Worm (Caenorhabditis elegans): ENCODE results near the gene ttr-39.

The ttr-39 gene

DNA sequence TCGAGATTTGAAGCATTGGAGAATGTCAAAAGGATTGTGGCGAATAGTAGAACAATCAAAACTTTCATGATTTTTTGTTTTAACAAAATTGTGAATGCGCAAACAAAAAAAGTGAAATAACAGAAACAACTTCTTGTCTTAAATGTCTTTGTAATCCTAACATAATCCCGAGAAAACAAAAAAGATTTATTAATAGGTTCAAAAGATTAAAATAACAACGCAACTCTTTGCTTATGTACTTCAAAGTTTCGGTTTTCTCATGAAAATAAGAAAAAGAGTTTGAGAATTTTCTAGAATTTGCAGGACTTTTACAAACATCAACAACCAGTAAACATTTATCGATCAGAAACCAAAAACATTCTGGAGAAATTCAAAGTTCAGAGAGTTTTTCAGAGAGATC is at the start of gene ttr-39:
TSS of gene ttr-39 (minus strand) at position 101 of the 400 bp plus-strand sequence.
- TF ChIP-seq flt-1 (GFP tag; IDR thresholded peaks at IDR 0.05) (no peak), med-1 (GFP tag; optimal IDR thresholded peaks at IDR 0.05; ENCODE audit: insufficient read depth) (no peak), tab-1 (GFP tag; IDR thresholded peaks at IDR 0.05) (no peak), cog-1 (tag; optimal IDR thresholded peaks at IDR 0.05) (no peak), klf-2 (GFP tag; conservative IDR thresholded peaks at IDR 0.05) (no peak), ztf-29 (GFP tag; IDR thresholded peaks at IDR 0.05) (no peak), ref-1 (GFP tag; conservative IDR thresholded peaks at IDR 0.05) (no peak), T22C8.4 (GFP tag; IDR thresholded peaks at IDR 0.05) (no peak), ztf-23 (GFP tag; IDR thresholded peaks at IDR 0.05) (no peak)

- TF ChIP-seq T22C8.4 (GFP tag; IDR thresholded peaks at IDR 0.05), result no peak
- TF ChIP-seq tab-1 (GFP tag; IDR thresholded peaks at IDR 0.05), result no peak
- TF ChIP-seq med-1 (GFP tag; optimal IDR thresholded peaks at IDR 0.05; ENCODE audit: insufficient read depth), result no peak
- TF ChIP-seq ref-1 (GFP tag; conservative IDR thresholded peaks at IDR 0.05), result no peak
Measured at ce11 chrIV:10137804-10138203, 48.1 kb upstream of the ttr-39 start, which contains the start of gene K08F4.12. Gene K08F4.12 (plus strand): TSS chrIV:10138104.

ce11 chrIV:10135817-10136216 is 46.1 kb upstream of the ttr-39 start, which contains the start of gene K08F4.5:
Gene K08F4.5 (minus strand): TSS chrIV:10135917.
- no peak for TF ChIP-seq T22C8.4 (GFP tag; IDR thresholded peaks at IDR 0.05)
- no peak for TF ChIP-seq med-1 (GFP tag; optimal IDR thresholded peaks at IDR 0.05; ENCODE audit: insufficient read depth)
- TF ChIP-seq klf-2 (GFP tag; conservative IDR thresholded peaks at IDR 0.05), result no peak
- no peak for TF ChIP-seq ref-1 (GFP tag; conservative IDR thresholded peaks at IDR 0.05)
- no peak for TF ChIP-seq cog-1 (tag; optimal IDR thresholded peaks at IDR 0.05)
- TF ChIP-seq flt-1 (GFP tag; IDR thresholded peaks at IDR 0.05), result no peak
- TF ChIP-seq tab-1 (GFP tag; IDR thresholded peaks at IDR 0.05), result no peak
- TF ChIP-seq ztf-23 (GFP tag; IDR thresholded peaks at IDR 0.05), result no peak
- TF ChIP-seq ztf-29 (GFP tag; IDR thresholded peaks at IDR 0.05), result no peak

DNA sequence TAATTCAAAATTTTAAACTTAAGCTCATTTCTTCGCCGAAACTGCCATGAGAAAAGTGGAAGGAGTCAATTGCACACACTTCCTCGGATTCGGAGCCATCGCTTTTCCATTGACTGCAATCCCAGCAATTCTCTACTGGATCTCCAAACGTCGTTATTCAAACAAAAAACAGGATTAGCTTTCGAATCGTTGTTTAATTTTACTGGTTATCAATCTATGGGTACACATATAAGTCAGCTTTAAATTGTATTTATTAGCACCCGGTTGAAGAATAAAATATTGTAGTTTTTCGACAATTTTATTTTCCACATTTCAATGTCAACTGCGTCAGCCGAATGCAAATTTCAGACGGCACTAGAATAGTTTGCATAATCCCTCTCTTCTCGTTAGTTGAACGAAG is 40.3 kb upstream of the ttr-39 start, which contains the start of gene glt-3:
TSS of gene glt-3 (plus strand) at position 301 of the 400 bp plus-strand sequence.
- TF ChIP-seq ztf-23 (GFP tag; IDR thresholded peaks at IDR 0.05) (no peak), flt-1 (GFP tag; IDR thresholded peaks at IDR 0.05) (no peak), tab-1 (GFP tag; IDR thresholded peaks at IDR 0.05) (no peak), T22C8.4 (GFP tag; IDR thresholded peaks at IDR 0.05) (no peak), ref-1 (GFP tag; conservative IDR thresholded peaks at IDR 0.05) (no peak), med-1 (GFP tag; optimal IDR thresholded peaks at IDR 0.05; ENCODE audit: insufficient read depth) (no peak), cog-1 (tag; optimal IDR thresholded peaks at IDR 0.05) (no peak), ztf-29 (GFP tag; IDR thresholded peaks at IDR 0.05) (no peak), klf-2 (GFP tag; conservative IDR thresholded peaks at IDR 0.05) (no peak)

DNA sequence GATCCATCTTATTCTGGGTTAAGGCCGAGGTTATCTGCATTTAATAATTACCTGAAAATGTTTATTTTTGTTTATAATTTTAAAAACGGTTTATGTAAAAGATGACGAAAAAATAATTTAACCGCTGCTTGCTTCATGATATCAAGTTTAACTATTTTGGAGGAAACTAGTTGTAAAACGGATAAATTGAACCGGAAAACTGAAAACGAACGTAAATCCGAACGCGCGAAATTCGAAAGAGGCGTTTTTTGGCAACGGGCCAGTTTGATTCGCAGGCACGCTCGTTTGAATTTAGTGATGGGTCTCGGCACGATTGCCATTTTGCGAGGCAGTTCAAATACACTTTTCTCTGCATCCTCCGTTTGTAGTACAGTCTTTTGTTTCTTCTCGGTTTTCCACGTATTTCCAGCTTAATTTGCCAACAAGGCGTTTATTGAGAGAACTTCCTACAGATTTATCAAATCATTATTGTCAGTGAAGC is 39.3 kb upstream of the ttr-39 start, which contains the start of the genes gtbp-1 and K08F4.3:
TSS of gene gtbp-1 (minus strand) at position 51 of the 481 bp plus-strand sequence.
TSS of gene K08F4.3 (plus strand) at position 352 of the 481 bp plus-strand sequence.
- peak; percentile 50; the same call in 1 of the 2 replicates for TF ChIP-seq ztf-23 (GFP tag; IDR thresholded peaks at IDR 0.05)
- no peak for TF ChIP-seq T22C8.4 (GFP tag; IDR thresholded peaks at IDR 0.05)

DNA sequence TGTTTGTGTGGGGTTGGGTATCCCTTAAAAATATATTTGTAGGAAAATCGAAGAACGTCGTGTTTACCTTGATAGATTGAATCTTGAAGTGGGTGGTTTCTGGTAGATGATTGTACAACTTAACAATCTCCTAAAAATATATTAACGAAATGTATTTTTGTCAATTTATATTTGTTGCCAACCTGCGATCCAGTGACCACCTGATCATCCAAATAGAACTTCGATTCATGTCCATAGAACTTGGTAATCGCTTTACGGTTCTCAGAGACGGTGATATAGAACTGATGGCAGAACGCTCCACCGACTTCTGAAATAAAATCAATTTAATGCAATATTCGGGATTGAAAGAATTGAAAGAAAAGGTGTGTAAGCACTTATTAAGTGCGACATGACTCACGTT is 38.8 kb upstream of the ttr-39 start:
- TF ChIP-seq T22C8.4 (GFP tag; IDR thresholded peaks at IDR 0.05), result no peak
- TF ChIP-seq ztf-23 (GFP tag; IDR thresholded peaks at IDR 0.05), result no peak
- no peak for TF ChIP-seq cog-1 (tag; optimal IDR thresholded peaks at IDR 0.05)
- TF ChIP-seq ref-1 (GFP tag; conservative IDR thresholded peaks at IDR 0.05), result no peak
- no peak for TF ChIP-seq med-1 (GFP tag; optimal IDR thresholded peaks at IDR 0.05; ENCODE audit: insufficient read depth)
- TF ChIP-seq ztf-29 (GFP tag; IDR thresholded peaks at IDR 0.05), result no peak
- TF ChIP-seq tab-1 (GFP tag; IDR thresholded peaks at IDR 0.05), result no peak
- no peak for TF ChIP-seq klf-2 (GFP tag; conservative IDR thresholded peaks at IDR 0.05)
- TF ChIP-seq flt-1 (GFP tag; IDR thresholded peaks at IDR 0.05), result no peak

- TF ChIP-seq med-1 (GFP tag; optimal IDR thresholded peaks at IDR 0.05; ENCODE audit: insufficient read depth), result no peak
Measured at ce11 chrIV:10126544-10126943, 36.9 kb upstream of the ttr-39 start, which contains the start of gene ctf-18. Gene ctf-18 (minus strand): TSS chrIV:10126644.

ce11 chrIV:10122205-10122604 is 32.5 kb upstream of the ttr-39 start, which contains the start of gene irld-21:
Gene irld-21 (minus strand): TSS chrIV:10122305.
- no peak for TF ChIP-seq ztf-29 (GFP tag; IDR thresholded peaks at IDR 0.05)
- TF ChIP-seq flt-1 (GFP tag; IDR thresholded peaks at IDR 0.05), result no peak
- TF ChIP-seq cog-1 (tag; optimal IDR thresholded peaks at IDR 0.05), result no peak
- no peak for TF ChIP-seq ref-1 (GFP tag; conservative IDR thresholded peaks at IDR 0.05)
- no peak for TF ChIP-seq T22C8.4 (GFP tag; IDR thresholded peaks at IDR 0.05)
- TF ChIP-seq tab-1 (GFP tag; IDR thresholded peaks at IDR 0.05), result no peak
- no peak for TF ChIP-seq ztf-23 (GFP tag; IDR thresholded peaks at IDR 0.05)
- TF ChIP-seq klf-2 (GFP tag; conservative IDR thresholded peaks at IDR 0.05), result no peak
- no peak for TF ChIP-seq med-1 (GFP tag; optimal IDR thresholded peaks at IDR 0.05; ENCODE audit: insufficient read depth)

ce11 chrIV:10116765-10117164 is 27.1 kb upstream of the ttr-39 start:
- no peak for TF ChIP-seq ztf-23 (GFP tag; IDR thresholded peaks at IDR 0.05)
- no peak for TF ChIP-seq ztf-29 (GFP tag; IDR thresholded peaks at IDR 0.05)
- no peak for TF ChIP-seq tab-1 (GFP tag; IDR thresholded peaks at IDR 0.05)
- no peak for TF ChIP-seq T22C8.4 (GFP tag; IDR thresholded peaks at IDR 0.05)
- TF ChIP-seq med-1 (GFP tag; optimal IDR thresholded peaks at IDR 0.05; ENCODE audit: insufficient read depth), result no peak
- TF ChIP-seq klf-2 (GFP tag; conservative IDR thresholded peaks at IDR 0.05), result no peak
- TF ChIP-seq ref-1 (GFP tag; conservative IDR thresholded peaks at IDR 0.05), result no peak
- TF ChIP-seq cog-1 (tag; optimal IDR thresholded peaks at IDR 0.05), result no peak
- no peak for TF ChIP-seq flt-1 (GFP tag; IDR thresholded peaks at IDR 0.05)

ce11 chrIV:10115142-10115541 is 25.5 kb upstream of the ttr-39 start, which contains the start of gene C04G2.10:
Gene C04G2.10 (plus strand): TSS chrIV:10115442.
- TF ChIP-seq T22C8.4 (GFP tag; IDR thresholded peaks at IDR 0.05) (no peak), klf-2 (GFP tag; conservative IDR thresholded peaks at IDR 0.05) (no peak), ztf-29 (GFP tag; IDR thresholded peaks at IDR 0.05) (no peak), flt-1 (GFP tag; IDR thresholded peaks at IDR 0.05) (no peak), cog-1 (tag; optimal IDR thresholded peaks at IDR 0.05) (no peak), med-1 (GFP tag; optimal IDR thresholded peaks at IDR 0.05; ENCODE audit: insufficient read depth) (no peak), tab-1 (GFP tag; IDR thresholded peaks at IDR 0.05) (no peak), ztf-23 (GFP tag; IDR thresholded peaks at IDR 0.05) (no peak), ref-1 (GFP tag; conservative IDR thresholded peaks at IDR 0.05) (no peak)
